Worm (Caenorhabditis elegans): ENCODE data around the gene C16B8.2.

ce11 chrX:3970786-3971185 is 4.6 kb upstream of the C16B8.2 start:
- no peak for TF ChIP-seq tbx-11 (GFP tag; IDR thresholded peaks at IDR 0.05)
- no peak for TF ChIP-seq ama-1 (optimal IDR thresholded peaks at IDR 0.05)
- TF ChIP-seq F13C5.2 (tag; optimal IDR thresholded peaks at IDR 0.05), result no peak
- no peak for TF ChIP-seq tbx-37 (GFP tag; conservative IDR thresholded peaks at IDR 0.05)
- no peak for TF ChIP-seq hmbx-1 (tag; optimal IDR thresholded peaks at IDR 0.05)
- TF ChIP-seq scrt-1 (GFP tag; IDR thresholded peaks at IDR 0.05), result no peak
- no peak for TF ChIP-seq hmg-4 (GFP tag; optimal IDR thresholded peaks at IDR 0.05)
- no peak for TF ChIP-seq ceh-13 (GFP tag; optimal IDR thresholded peaks at IDR 0.05)
- TF ChIP-seq flt-1 (GFP tag; IDR thresholded peaks at IDR 0.05), result no peak
- no peak for TF ChIP-seq hnd-1 (tag; optimal IDR thresholded peaks at IDR 0.05)

All from whole organism, early embryonic.